Fruit fly (Drosophila melanogaster) whole organism, embryonic: Measurements from ENCODE around the gene CG32188.

Experiments
- Aef1 ChIP-seq: fragments of 200-800 bp; sonication (Bioruptor generic); IDR thresholded peaks from 3 replicates; pipeline ENCODE4 v1.3.6; 2022; ENCODE audit warnings: missing biosample characterization, missing genetic modification characterization
- Awh ChIP-seq: fragments of 200-800 bp; sonication (Bioruptor generic); IDR thresholded peaks from 2 replicates; pipeline ENCODE4, ENCODE4 v1.3.6; 2022; ENCODE audit warnings: missing biosample characterization, missing genetic modification characterization
- B-H2 ChIP-seq: fragments of 200-800 bp; sonication (Bioruptor generic); optimal IDR thresholded peaks from 2 replicates; lab custom pipeline; 2018; ENCODE audit warnings: missing biosample characterization, mild to moderate bottlenecking, missing genetic modification characterization
- CG11085 ChIP-seq: fragments of 200-800 bp; sonication (Bioruptor generic); IDR thresholded peaks from 2 replicates; pipeline ENCODE4 v1.3.6; 2022; ENCODE audit warnings: missing biosample characterization, missing genetic modification characterization
- CG11723 ChIP-seq: fragments of 200-800 bp; sonication (Bioruptor generic); optimal IDR thresholded peaks from 2 replicates; lab custom pipeline; 2017; ENCODE audit warnings: missing biosample characterization, mild to moderate bottlenecking, missing genetic modification characterization
- CG12769 ChIP-seq: fragments of 200-800 bp; sonication (Bioruptor generic); optimal IDR thresholded peaks from 2 replicates; lab custom pipeline; 2019; ENCODE audit warnings: missing biosample characterization, mild to moderate bottlenecking, missing genetic modification characterization, moderate library complexity
- CG12942 ChIP-seq: fragments of 200-800 bp; sonication (Bioruptor generic); optimal IDR thresholded peaks from 3 replicates; lab custom pipeline; 2016; ENCODE audit warnings: missing biosample characterization, missing genetic modification characterization
- CG13624 ChIP-seq: fragments of 200-800 bp; sonication (Bioruptor generic); optimal IDR thresholded peaks from 2 replicates; lab custom pipeline; 2016; ENCODE audit warnings: missing biosample characterization, missing genetic modification characterization
- CG14667 ChIP-seq: fragments of 200-800 bp; sonication (Bioruptor generic); IDR thresholded peaks from 2 replicates; pipeline ENCODE4 v1.3.6; 2022; ENCODE audit warnings: missing biosample characterization, missing genetic modification characterization
- CG15601 ChIP-seq: fragments of 200-800 bp; sonication (Bioruptor generic); optimal IDR thresholded peaks from 3 replicates; lab custom pipeline; 2019; ENCODE audit warnings: missing biosample characterization, mild to moderate bottlenecking, missing genetic modification characterization, moderate library complexity
- CG17359 ChIP-seq: fragments of 200-800 bp; sonication (Bioruptor generic); optimal IDR thresholded peaks from 3 replicates; lab custom pipeline; 2018; ENCODE audit warnings: missing biosample characterization, mild to moderate bottlenecking, missing genetic modification characterization, moderate library complexity
- CG2875 ChIP-seq: fragments of 200-800 bp; sonication (Bioruptor generic); optimal IDR thresholded peaks from 2 replicates; lab custom pipeline; 2017; ENCODE audit warnings: missing biosample characterization, mild to moderate bottlenecking, missing genetic modification characterization, missing genetic modification reagents
- CG32767 ChIP-seq: fragments of 200-800 bp; sonication (Bioruptor generic); IDR thresholded peaks from 2 replicates; pipeline ENCODE4 v1.3.6; 2022; ENCODE audit warnings: missing biosample characterization, missing genetic modification characterization
- CG5180 ChIP-seq: fragments of 200-800 bp; sonication (Bioruptor generic); optimal IDR thresholded peaks from 3 replicates; lab custom pipeline; 2017; ENCODE audit warnings: missing biosample characterization, missing genetic modification characterization, mild to moderate bottlenecking, moderate library complexity, missing genetic modification reagents
- CG7745 ChIP-seq: fragments of 200-800 bp; sonication (Bioruptor generic); optimal IDR thresholded peaks from 2 replicates; lab custom pipeline; 2018; ENCODE audit warnings: missing biosample characterization, mild to moderate bottlenecking, missing genetic modification characterization, moderate library complexity
- CG7839 ChIP-seq: fragments of 200-800 bp; sonication (Bioruptor generic); optimal IDR thresholded peaks from 3 replicates; lab custom pipeline; 2018; ENCODE audit warnings: missing biosample characterization, mild to moderate bottlenecking, missing genetic modification characterization, moderate library complexity
- CG7963 ChIP-seq: fragments of 200-800 bp; sonication (Bioruptor generic); IDR thresholded peaks from 3 replicates; pipeline ENCODE4 v1.3.6; 2022; ENCODE audit warnings: missing biosample characterization, missing genetic modification characterization; ENCODE audit not compliant: partially characterized antibody
- CG7987 ChIP-seq: fragments of 200-800 bp; sonication (Bioruptor generic); optimal IDR thresholded peaks from 2 replicates; lab custom pipeline; 2018; ENCODE audit warnings: missing biosample characterization, mild to moderate bottlenecking, missing genetic modification characterization, moderate library complexity
- CG8089 ChIP-seq: fragments of 200-800 bp; sonication (Bioruptor generic); optimal IDR thresholded peaks from 3 replicates; lab custom pipeline; 2016; ENCODE audit warnings: missing biosample characterization, missing genetic modification characterization
- CG8944 ChIP-seq: fragments of 200-800 bp; sonication (Bioruptor generic); optimal IDR thresholded peaks from 3 replicates; lab custom pipeline; 2016; ENCODE audit warnings: missing biosample characterization, missing genetic modification characterization
- CkIIα-i1 ChIP-seq: fragments of 200-800 bp; sonication (Bioruptor generic); IDR thresholded peaks from 2 replicates; pipeline ENCODE4 v1.3.6; 2022; ENCODE audit warnings: missing biosample characterization, missing genetic modification characterization
- Dad ChIP-seq: fragments of 200-800 bp; sonication (Bioruptor generic); optimal IDR thresholded peaks from 3 replicates; lab custom pipeline; 2016; ENCODE audit warnings: missing biosample characterization, missing genetic modification characterization
- Drgx ChIP-seq: fragments of 200-800 bp; sonication (Bioruptor generic); IDR thresholded peaks from 2 replicates; pipeline ENCODE4 v1.3.6; 2022; ENCODE audit warnings: missing biosample characterization, missing genetic modification characterization
- HLH54F ChIP-seq: fragments of 200-800 bp; sonication (Bioruptor generic); optimal IDR thresholded peaks from 3 replicates; lab custom pipeline; 2016; ENCODE audit warnings: missing biosample characterization, missing genetic modification characterization
- Hr78 ChIP-seq, 2 experiments: fragments of 200-800 bp in 1 of 2; fragments of >200 bp in 1 of 2; sonication (Bioruptor generic) in 1 of 2; optimal IDR thresholded peaks; 2 replicates each; lab custom pipeline; 2017 to 2019; ENCODE audit warnings: missing biosample characterization in 2 of 2, missing genetic modification characterization in 2 of 2, mild to moderate bottlenecking in 1 of 2, moderate library complexity in 1 of 2
- Hsf ChIP-seq: fragments of 200-800 bp; sonication (Bioruptor generic); optimal IDR thresholded peaks from 3 replicates; lab custom pipeline; 2016; ENCODE audit warnings: missing biosample characterization, missing genetic modification characterization
- Mrtf ChIP-seq: fragments of 200-800 bp; sonication (Bioruptor generic); IDR thresholded peaks from 3 replicates; pipeline ENCODE4 v1.3.6; 2022; ENCODE audit warnings: missing biosample characterization, missing genetic modification characterization
- Oli ChIP-seq: fragments of 200-800 bp; sonication (Bioruptor generic); optimal IDR thresholded peaks from 2 replicates; lab custom pipeline; 2018; ENCODE audit warnings: missing biosample characterization, mild to moderate bottlenecking, missing genetic modification characterization, moderate library complexity
- Opbp ChIP-seq: fragments of 200-800 bp; sonication (Bioruptor generic); IDR thresholded peaks from 3 replicates; pipeline ENCODE4 v1.3.6; 2022; ENCODE audit warnings: missing biosample characterization, missing genetic modification characterization; ENCODE audit not compliant: partially characterized antibody
- Spps ChIP-seq: fragments of 200-800 bp; sonication (Bioruptor generic); optimal IDR thresholded peaks from 2 replicates; lab custom pipeline; 2018; ENCODE audit warnings: missing biosample characterization, mild to moderate bottlenecking, missing genetic modification characterization
- al ChIP-seq: fragments of 200-800 bp; sonication (Bioruptor generic); IDR thresholded peaks from 2 replicates; pipeline ENCODE4 v1.3.6; 2022; ENCODE audit warnings: missing biosample characterization, missing genetic modification characterization
- chif ChIP-seq, 2 experiments: fragments of 200-800 bp; sonication (Bioruptor generic); optimal IDR thresholded peaks; 3 replicates each; lab custom pipeline; 2016; ENCODE audit warnings: missing biosample characterization in 2 of 2, missing genetic modification characterization in 2 of 2
- hkb ChIP-seq, 2 experiments: fragments of 200-800 bp in 1 of 2; fragments of >200 bp in 1 of 2; sonication (Bioruptor generic) in 1 of 2; IDR thresholded peaks in 1 of 2; optimal IDR thresholded peaks in 1 of 2; 2 replicates each; pipeline versions ENCODE4 v1.3.6 to Lab custom; 2017 to 2022; ENCODE audit warnings: missing biosample characterization in 1 of 2, missing genetic modification characterization in 1 of 2
- lola ChIP-seq, 3 experiments: fragments of >200 bp in 2 of 3; fragments of 200-800 bp in 1 of 3; sonication (Bioruptor generic) in 1 of 3; optimal IDR thresholded peaks; 2 replicates each; lab custom pipeline; 2017 to 2019; ENCODE audit warnings: missing biosample characterization in 3 of 3, missing genetic modification characterization in 3 of 3, mild to moderate bottlenecking in 1 of 3, moderate library complexity in 1 of 3
- lov ChIP-seq, 2 experiments: fragments of 200-800 bp in 1 of 2; fragments of >200 bp in 1 of 2; sonication (Bioruptor generic) in 1 of 2; IDR thresholded peaks in 1 of 2; optimal IDR thresholded peaks in 1 of 2; 2 replicates in 1 of 2; 3 replicates in 1 of 2; pipeline versions ENCODE4 v1.3.6 to Lab custom; 2017 to 2022; ENCODE audit warnings: missing biosample characterization in 1 of 2, missing genetic modification characterization in 1 of 2
- nom ChIP-seq: fragments of 200-800 bp; sonication (Bioruptor generic); optimal IDR thresholded peaks from 2 replicates; lab custom pipeline; 2017; ENCODE audit warnings: missing biosample characterization, missing genetic modification characterization, mild to moderate bottlenecking, moderate library complexity, missing genetic modification reagents
- pb ChIP-seq: fragments of 200-800 bp; sonication (Bioruptor generic); optimal IDR thresholded peaks from 3 replicates; lab custom pipeline; 2016; ENCODE audit warnings: missing biosample characterization, missing genetic modification characterization
- peb ChIP-seq: fragments of 200-800 bp; sonication (Bioruptor generic); IDR thresholded peaks from 2 replicates; pipeline ENCODE4 v1.3.6; 2022; ENCODE audit warnings: missing biosample characterization, missing genetic modification characterization
- pzg ChIP-seq: fragments of 200-800 bp; sonication (Bioruptor generic); optimal IDR thresholded peaks from 3 replicates; lab custom pipeline; 2018; ENCODE audit warnings: missing biosample characterization, mild to moderate bottlenecking, missing genetic modification characterization, moderate library complexity
- scrt ChIP-seq: fragments of 200-800 bp; sonication (Bioruptor generic); optimal IDR thresholded peaks from 2 replicates; lab custom pipeline; 2018; ENCODE audit warnings: missing biosample characterization, mild to moderate bottlenecking, missing genetic modification characterization, moderate library complexity
- sens ChIP-seq: fragments of 200-800 bp; sonication (Bioruptor generic); peaks from one replicate; lab custom pipeline; 2016; ENCODE audit warnings: missing biosample characterization, missing genetic modification characterization
- slbo ChIP-seq: fragments of 200-800 bp; sonication (Bioruptor generic); IDR thresholded peaks from 2 replicates; pipeline ENCODE4 v1.3.6; 2022; ENCODE audit warnings: missing biosample characterization, missing genetic modification characterization
- ssp ChIP-seq: fragments of 200-800 bp; sonication (Bioruptor generic); IDR thresholded peaks from 2 replicates; pipeline ENCODE4 v1.3.6; 2022; ENCODE audit warnings: missing biosample characterization, missing genetic modification characterization
- sug ChIP-seq: fragments of 200-800 bp; optimal IDR thresholded peaks from 2 replicates; lab custom pipeline; 2019; ENCODE audit warnings: missing biosample characterization, mild to moderate bottlenecking, missing genetic modification characterization, moderate library complexity
- tgo ChIP-seq: fragments of 200-800 bp; sonication (Bioruptor generic); IDR thresholded peaks from 3 replicates; pipeline ENCODE4 v1.3.6; 2022; ENCODE audit warnings: missing biosample characterization, missing genetic modification characterization
- tio ChIP-seq: fragments of 200-800 bp; sonication (Bioruptor generic); optimal IDR thresholded peaks from 2 replicates; lab custom pipeline; 2017; ENCODE audit warnings: missing biosample characterization, missing genetic modification characterization, inconsistent platforms
- ttk ChIP-seq: fragments of 200-800 bp; sonication (Bioruptor generic); IDR thresholded peaks from 2 replicates; pipeline ENCODE4 v2.1.2; 2022; ENCODE audit warnings: missing biosample characterization, missing genetic modification characterization
- twi ChIP-seq: fragments of 200-800 bp; optimal IDR thresholded peaks from 2 replicates; lab custom pipeline; 2019; ENCODE audit warnings: missing biosample characterization, mild to moderate bottlenecking, missing genetic modification characterization, moderate library complexity
- vfl ChIP-seq: fragments of 200-800 bp; sonication (Bioruptor generic); optimal IDR thresholded peaks from 2 replicates; lab custom pipeline; 2016; ENCODE audit warnings: missing biosample characterization, missing genetic modification characterization
- zen2 ChIP-seq: fragments of 200-800 bp; sonication (Bioruptor generic); IDR thresholded peaks from 3 replicates; pipeline ENCODE4 v1.3.6; 2022; ENCODE audit warnings: missing biosample characterization, missing genetic modification characterization; ENCODE audit not compliant: partially characterized antibody

Gene CG32188

dm6 chr3L:17846982-17847355 lies 13.5 kb upstream of the CG32188 start (continued):
- TF ChIP-seq Oli = no peak
- TF ChIP-seq CG7963 (GFP tag; lab: Robert Waterston, UW) = peak; percentile 60
- TF ChIP-seq Hsf = peak; percentile 5
- TF ChIP-seq CkIIα-i1 = no peak
- TF ChIP-seq al (GFP tag; lab: Robert Waterston, UW) = 0 out of 2 replicates have a peak, but pooled peaks have one; percentile 23
- no peak for TF ChIP-seq CG8944 (GFP tag; lab: Kevin White, UChicago)
- TF ChIP-seq ttk (GFP tag; lab: Robert Waterston, UW) = no peak
- no peak for TF ChIP-seq tio
- TF ChIP-seq CG5180 (GFP tag; lab: Kevin White, UChicago) = peak; percentile 63
- TF ChIP-seq chif (GFP tag; optimal IDR thresholded peaks at IDR 0.05; lab: Kevin White, UChicago) = no peak
- TF ChIP-seq CG7839 = no peak
- peak; percentile 57 for TF ChIP-seq sug (tag; lab: Kevin White, UChicago)
- TF ChIP-seq CG7745 (tag; lab: Kevin White, UChicago) = no peak
- TF ChIP-seq CG8089 (GFP tag; lab: Kevin White, UChicago) = no peak
- no peak for TF ChIP-seq CG14667 (GFP tag; lab: Robert Waterston, UW)
- no peak for TF ChIP-seq hkb (optimal IDR thresholded peaks at IDR 0.05; lab: Kevin White, UChicago)
- TF ChIP-seq hkb (GFP tag; IDR thresholded peaks at IDR 0.05; lab: Robert Waterston, UW) = no peak
- no peak for TF ChIP-seq B-H2 (GFP tag; lab: Kevin White, UChicago)
- TF ChIP-seq pb (GFP tag; lab: Kevin White, UChicago) = no peak
- TF ChIP-seq twi (tag; lab: Kevin White, UChicago) = no peak
- no peak for TF ChIP-seq tgo (GFP tag; lab: Robert Waterston, UW)
- no peak for TF ChIP-seq CG12769 (tag; lab: Kevin White, UChicago)
- TF ChIP-seq Spps (tag; lab: Kevin White, UChicago) = no peak
- no peak for TF ChIP-seq CG12942 (GFP tag; lab: Kevin White, UChicago)
- TF ChIP-seq lola (GFP tag; optimal IDR thresholded peaks at IDR 0.05; lab: Kevin White, UChicago) = no peak
- no peak for TF ChIP-seq Mrtf (GFP tag; lab: Robert Waterston, UW)
- no peak for TF ChIP-seq Hr78 (GFP tag; optimal IDR thresholded peaks at IDR 0.05; lab: Kevin White, UChicago)
- no peak for TF ChIP-seq CG11723 (GFP tag; lab: Kevin White, UChicago)
- no peak for TF ChIP-seq nom (GFP tag; lab: Kevin White, UChicago)
- TF ChIP-seq peb (GFP tag; lab: Robert Waterston, UW) = no peak
- no peak for TF ChIP-seq scrt
- TF ChIP-seq CG11085 (GFP tag; lab: Robert Waterston, UW) = peak; percentile 24; the same call in 1 of the 2 replicates
- peak; percentile 84; the same call in 2 of the 3 replicates for TF ChIP-seq Opbp (GFP tag; lab: Robert Waterston, UW)
- peak; percentile 57; the same call in 1 of the 2 replicates for TF ChIP-seq slbo (GFP tag; lab: Robert Waterston, UW)
- no peak for TF ChIP-seq vfl (GFP tag; lab: Kevin White, UChicago)
- TF ChIP-seq CG32767 (GFP tag; lab: Robert Waterston, UW) = no peak
- TF ChIP-seq CG13624 = no peak
- TF ChIP-seq ssp (GFP tag; lab: Robert Waterston, UW) = no peak
- peak; percentile 36 for TF ChIP-seq pzg (GFP tag; lab: Kevin White, UChicago)
- no peak for TF ChIP-seq CG2875 (GFP tag; lab: Kevin White, UChicago)
- TF ChIP-seq Dad = no peak
- TF ChIP-seq zen2 (GFP tag; lab: Robert Waterston, UW) = peak; percentile 65
- TF ChIP-seq sens (GFP tag; lab: Kevin White, UChicago) = peak; percentile 76
- TF ChIP-seq Awh (GFP tag; lab: Robert Waterston, UW) = no peak
- no peak for TF ChIP-seq Aef1
- TF ChIP-seq lov (optimal IDR thresholded peaks at IDR 0.05; lab: Kevin White, UChicago) = no peak
- no peak for TF ChIP-seq lov (GFP tag; IDR thresholded peaks at IDR 0.05; lab: Robert Waterston, UW)
- TF ChIP-seq CG15601 = no peak
- TF ChIP-seq CG7987 (GFP tag; lab: Kevin White, UChicago) = no peak
- peak; percentile 20; the same call in 1 of the 2 replicates for TF ChIP-seq Drgx
- no peak for TF ChIP-seq HLH54F (GFP tag; lab: Kevin White, UChicago)
- TF ChIP-seq CG17359 (tag; lab: Kevin White, UChicago) = no peak
